Fruit fly (Drosophila melanogaster) whole organism, embryonic: ENCODE data around the gene JMJD4.

ENCODE experiments used
- Atf-2 ChIP-seq: fragments of 200-800 bp; sonication (Bioruptor generic); optimal IDR thresholded peaks from 2 replicates; lab custom pipeline; 2016; ENCODE audit warnings: missing biosample characterization, missing genetic modification characterization
- CG10565 ChIP-seq: fragments of 200-800 bp; sonication (Bioruptor generic); optimal IDR thresholded peaks from 3 replicates; lab custom pipeline; 2016; ENCODE audit warnings: missing biosample characterization, mild to moderate bottlenecking, missing genetic modification characterization
- CG11247 ChIP-seq: fragments of 200-800 bp; sonication (Bioruptor generic); IDR thresholded peaks from 2 replicates; pipeline ENCODE4 v1.3.6; 2022; ENCODE audit warnings: missing biosample characterization, missing genetic modification characterization
- CG12391 ChIP-seq: fragments of 200-800 bp; sonication (Bioruptor generic); optimal IDR thresholded peaks from 3 replicates; lab custom pipeline; 2018; ENCODE audit warnings: missing biosample characterization, mild to moderate bottlenecking, missing genetic modification characterization, moderate library complexity
- CG14441 ChIP-seq: fragments of 200-800 bp; sonication (Bioruptor generic); IDR thresholded peaks from 2 replicates; pipeline ENCODE4 v1.3.6; 2022; ENCODE audit warnings: missing biosample characterization, missing genetic modification characterization
- CG1602 ChIP-seq: fragments of 200-800 bp; sonication (Bioruptor generic); optimal IDR thresholded peaks from 3 replicates; lab custom pipeline; 2016; ENCODE audit warnings: missing biosample characterization, missing genetic modification characterization
- CG18476 ChIP-seq: fragments of 200-800 bp; sonication (Bioruptor generic); optimal IDR thresholded peaks from 2 replicates; lab custom pipeline; 2016; ENCODE audit warnings: missing biosample characterization, mild to moderate bottlenecking, missing genetic modification characterization
- CG2889 ChIP-seq: fragments of 200-800 bp; sonication (Bioruptor generic); IDR thresholded peaks from 3 replicates; pipeline ENCODE4 v1.3.6; 2022; ENCODE audit warnings: missing biosample characterization, missing genetic modification characterization
- CG30403 ChIP-seq: fragments of 200-800 bp; sonication (Bioruptor generic); optimal IDR thresholded peaks from 3 replicates; lab custom pipeline; 2016; ENCODE audit warnings: missing biosample characterization, missing genetic modification characterization
- CG31388 ChIP-seq: fragments of 200-800 bp; sonication (Bioruptor generic); optimal IDR thresholded peaks from 2 replicates; lab custom pipeline; 2016; ENCODE audit warnings: missing biosample characterization, missing genetic modification characterization
- CG4360 ChIP-seq: fragments of 200-800 bp; sonication (Bioruptor generic); IDR thresholded peaks from 2 replicates; pipeline ENCODE4 v1.3.6; 2022; ENCODE audit warnings: missing biosample characterization, missing genetic modification characterization
- CG4820 ChIP-seq: fragments of 200-800 bp; sonication (Bioruptor generic); optimal IDR thresholded peaks from 3 replicates; lab custom pipeline; 2016; ENCODE audit warnings: missing biosample characterization, missing genetic modification characterization
- CG6654 ChIP-seq: fragments of 200-800 bp; sonication (Bioruptor generic); optimal IDR thresholded peaks from 2 replicates; lab custom pipeline; 2017; ENCODE audit warnings: missing biosample characterization, mild to moderate bottlenecking, missing genetic modification characterization
- CG6813 ChIP-seq: fragments of 200-800 bp; sonication (Bioruptor generic); optimal IDR thresholded peaks from 2 replicates; lab custom pipeline; 2017; ENCODE audit warnings: missing biosample characterization, missing genetic modification characterization, mild to moderate bottlenecking, moderate library complexity, missing genetic modification reagents
- CG7556 ChIP-seq: fragments of 200-800 bp; sonication (Bioruptor generic); optimal IDR thresholded peaks from 2 replicates; lab custom pipeline; 2017; ENCODE audit warnings: missing biosample characterization, mild to moderate bottlenecking, missing genetic modification characterization
- CG8089 ChIP-seq: fragments of 200-800 bp; sonication (Bioruptor generic); optimal IDR thresholded peaks from 3 replicates; lab custom pipeline; 2016; ENCODE audit warnings: missing biosample characterization, missing genetic modification characterization
- CG8359 ChIP-seq: fragments of 200-800 bp; sonication (Bioruptor generic); optimal IDR thresholded peaks from 2 replicates; lab custom pipeline; 2017; ENCODE audit warnings: missing biosample characterization, mild to moderate bottlenecking, missing genetic modification characterization, borderline replicate concordance
- D ChIP-seq, 2 experiments: fragments of 200-800 bp in 1 of 2; fragments of >200 bp in 1 of 2; sonication (Bioruptor generic) in 1 of 2; optimal IDR thresholded peaks; 2 replicates in 1 of 2; 3 replicates in 1 of 2; lab custom pipeline; 2017; ENCODE audit warnings: mild to moderate bottlenecking in 1 of 2, missing biosample characterization in 1 of 2, missing genetic modification characterization in 1 of 2, missing genetic modification reagents in 1 of 2
- Dek ChIP-seq: fragments of 200-800 bp; sonication (Bioruptor generic); optimal IDR thresholded peaks from 3 replicates; lab custom pipeline; 2019; ENCODE audit warnings: missing biosample characterization, mild to moderate bottlenecking, missing genetic modification characterization, moderate library complexity
- ERR ChIP-seq: fragments of 200-800 bp; sonication (Bioruptor generic); optimal IDR thresholded peaks from 2 replicates; lab custom pipeline; 2016; ENCODE audit warnings: missing biosample characterization, missing genetic modification characterization
- Eip74EF ChIP-seq, 2 experiments: fragments of 200-800 bp in 1 of 2; fragments of >200 bp in 1 of 2; sonication (Bioruptor generic) in 1 of 2; optimal IDR thresholded peaks; 2 replicates each; lab custom pipeline; 2017 to 2019; ENCODE audit warnings: missing biosample characterization in 2 of 2, missing genetic modification characterization in 2 of 2, mild to moderate bottlenecking in 1 of 2, moderate library complexity in 1 of 2
- Elba2 ChIP-seq: fragments of 200-800 bp; sonication (Bioruptor generic); optimal IDR thresholded peaks from 3 replicates; lab custom pipeline; 2016; ENCODE audit warnings: missing biosample characterization, missing genetic modification characterization
- H2.0 ChIP-seq: fragments of 200-800 bp; sonication (Bioruptor generic); IDR thresholded peaks from 2 replicates; pipeline ENCODE4 v1.3.6; 2022; ENCODE audit warnings: missing biosample characterization, missing genetic modification characterization
- Hey ChIP-seq: fragments of 200-800 bp; sonication (Bioruptor generic); optimal IDR thresholded peaks from 3 replicates; lab custom pipeline; 2018; ENCODE audit warnings: missing biosample characterization, mild to moderate bottlenecking, missing genetic modification characterization
- Hr3 ChIP-seq: fragments of 200-800 bp; sonication (Bioruptor generic); optimal IDR thresholded peaks from 3 replicates; lab custom pipeline; 2016; ENCODE audit warnings: missing biosample characterization, missing genetic modification characterization
- Kr ChIP-seq: fragments of 200-800 bp; sonication (Bioruptor generic); optimal IDR thresholded peaks from 2 replicates; lab custom pipeline; 2017; ENCODE audit warnings: missing biosample characterization, mild to moderate bottlenecking, missing genetic modification characterization
- Mad ChIP-seq: fragments of 200-800 bp; sonication (Bioruptor generic); optimal IDR thresholded peaks from 2 replicates; lab custom pipeline; 2016; ENCODE audit warnings: missing biosample characterization, missing genetic modification characterization
- NfI ChIP-seq: fragments of 200-800 bp; sonication (Bioruptor generic); optimal IDR thresholded peaks from 3 replicates; lab custom pipeline; 2018; ENCODE audit warnings: missing biosample characterization, mild to moderate bottlenecking, missing genetic modification characterization, moderate library complexity
- Ravus ChIP-seq: fragments of 200-800 bp; sonication (Bioruptor generic); IDR thresholded peaks from 2 replicates; pipeline ENCODE4 v1.3.6; 2022; ENCODE audit warnings: missing biosample characterization, missing genetic modification characterization
- Sry-δ ChIP-seq: fragments of 200-800 bp; sonication (Bioruptor generic); optimal IDR thresholded peaks from 2 replicates; lab custom pipeline; 2016; ENCODE audit warnings: missing biosample characterization, missing genetic modification characterization
- ara ChIP-seq: fragments of 200-800 bp; sonication (Bioruptor generic); IDR thresholded peaks from 2 replicates; pipeline ENCODE4 v1.3.6; 2022; ENCODE audit warnings: missing biosample characterization, missing genetic modification characterization
- ase ChIP-seq: fragments of 200-800 bp; sonication (Bioruptor generic); IDR thresholded peaks from 3 replicates; pipeline ENCODE4 v1.3.6; 2022; ENCODE audit warnings: missing biosample characterization, missing genetic modification characterization
- bigmax ChIP-seq: fragments of 200-800 bp; sonication (Bioruptor generic); optimal IDR thresholded peaks from 2 replicates; lab custom pipeline; 2018; ENCODE audit warnings: missing biosample characterization, mild to moderate bottlenecking, missing genetic modification characterization
- cg ChIP-seq: fragments of 200-800 bp; sonication (Bioruptor generic); optimal IDR thresholded peaks from 3 replicates; lab custom pipeline; 2019; ENCODE audit warnings: missing biosample characterization, mild to moderate bottlenecking, missing genetic modification characterization, moderate library complexity
- eve ChIP-seq, 2 experiments: fragments of >200 bp; optimal IDR thresholded peaks; 2 replicates each; lab custom pipeline; 2017; ENCODE audit warnings: missing biosample characterization in 2 of 2, missing genetic modification characterization in 2 of 2
- eyg ChIP-seq: fragments of 200-800 bp; sonication (Bioruptor generic); optimal IDR thresholded peaks from 3 replicates; lab custom pipeline; 2016; ENCODE audit warnings: missing biosample characterization, missing genetic modification characterization
- fd102C ChIP-seq: fragments of 200-800 bp; sonication (Bioruptor generic); optimal IDR thresholded peaks from 2 replicates; lab custom pipeline; 2018; ENCODE audit warnings: missing biosample characterization, mild to moderate bottlenecking, missing genetic modification characterization, moderate library complexity
- gro ChIP-seq: fragments of 200-800 bp; sonication (Bioruptor generic); optimal IDR thresholded peaks from 2 replicates; lab custom pipeline; 2016; ENCODE audit warnings: missing biosample characterization, missing genetic modification characterization
- jumu ChIP-seq: fragments of 200-800 bp; sonication (Bioruptor generic); optimal IDR thresholded peaks from 3 replicates; lab custom pipeline; 2016; ENCODE audit warnings: missing biosample characterization, missing genetic modification characterization
- kni ChIP-seq: fragments of 200-800 bp; sonication (Bioruptor generic); optimal IDR thresholded peaks from 3 replicates; lab custom pipeline; 2017; ENCODE audit warnings: mild to moderate bottlenecking, missing biosample characterization, missing genetic modification reagents, missing genetic modification characterization
- odd ChIP-seq: fragments of 200-800 bp; sonication (Bioruptor generic); optimal IDR thresholded peaks from 2 replicates; lab custom pipeline; 2017; ENCODE audit warnings: missing biosample characterization, mild to moderate bottlenecking, missing genetic modification characterization
- peb ChIP-seq: fragments of 200-800 bp; sonication (Bioruptor generic); IDR thresholded peaks from 2 replicates; pipeline ENCODE4 v1.3.6; 2022; ENCODE audit warnings: missing biosample characterization, missing genetic modification characterization
- sc ChIP-seq, 3 experiments: fragments of >200 bp in 2 of 3; fragments of 200-800 bp in 1 of 3; sonication (Bioruptor generic) in 1 of 3; optimal IDR thresholded peaks; 2 replicates in 2 of 3; 3 replicates in 1 of 3; lab custom pipeline; 2017; ENCODE audit warnings: mild to moderate bottlenecking in 1 of 3, missing biosample characterization in 1 of 3, missing genetic modification characterization in 1 of 3, missing genetic modification reagents in 1 of 3
- seq ChIP-seq: fragments of 200-800 bp; sonication (Bioruptor generic); IDR thresholded peaks from 2 replicates; pipeline ENCODE4 v1.3.6; 2022; ENCODE audit warnings: missing biosample characterization, missing genetic modification characterization
- sna ChIP-seq: fragments of 200-800 bp; sonication (Bioruptor generic); IDR thresholded peaks from 2 replicates; pipeline ENCODE4 v1.3.6; 2022; ENCODE audit warnings: missing biosample characterization, missing genetic modification characterization; ENCODE audit not compliant: partially characterized antibody
- stwl ChIP-seq: fragments of 200-800 bp; sonication (Bioruptor generic); optimal IDR thresholded peaks from 3 replicates; lab custom pipeline; 2018; ENCODE audit warnings: missing biosample characterization, mild to moderate bottlenecking, missing genetic modification characterization, moderate library complexity
- tin ChIP-seq: fragments of 200-800 bp; sonication (Bioruptor generic); optimal IDR thresholded peaks from 3 replicates; lab custom pipeline; 2016; ENCODE audit warnings: missing biosample characterization, missing genetic modification characterization
- trem ChIP-seq: fragments of 200-800 bp; optimal IDR thresholded peaks from 3 replicates; lab custom pipeline; 2019; ENCODE audit warnings: missing biosample characterization, mild to moderate bottlenecking, missing genetic modification characterization, moderate library complexity
- trh ChIP-seq: fragments of 200-800 bp; sonication (Bioruptor generic); optimal IDR thresholded peaks from 2 replicates; lab custom pipeline; 2016; ENCODE audit warnings: missing biosample characterization, missing genetic modification characterization

Gene JMJD4

DNA sequence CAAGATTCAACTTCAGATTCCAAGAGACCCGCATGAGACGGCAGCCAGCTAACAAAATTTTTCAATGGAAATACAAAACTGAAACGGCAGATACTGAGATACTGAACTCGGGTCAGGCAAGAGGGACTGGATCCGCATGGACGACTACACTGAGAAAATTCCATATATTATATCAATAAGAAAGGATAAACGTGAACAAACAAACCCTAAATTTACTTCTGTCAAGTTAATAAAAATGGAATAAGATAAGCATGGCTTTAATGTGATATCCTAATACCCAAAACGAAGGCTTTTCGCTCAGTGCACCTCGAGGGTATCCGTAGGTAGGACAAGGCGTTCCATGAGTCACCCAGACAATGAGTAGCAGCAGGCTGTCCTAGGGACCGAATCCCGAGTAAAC is 13.8 kb downstream of the JMJD4 start (continued):
- TF ChIP-seq bigmax (GFP tag; lab: Kevin White, UChicago) (no peak), Atf-2 (GFP tag; lab: Kevin White, UChicago) (peak; percentile 80), peb (GFP tag; lab: Robert Waterston, UW) (peak; percentile 82), Mad (GFP tag; lab: Kevin White, UChicago) (peak; percentile 90), Ravus (peak; percentile 21; the same call in 1 of the 2 replicates), jumu (GFP tag; lab: Kevin White, UChicago) (peak; percentile 88), tin (GFP tag; lab: Kevin White, UChicago) (peak; percentile 94), CG2889 (GFP tag; lab: Robert Waterston, UW) (peak; percentile 71; the same call in 2 of the 3 replicates), D (optimal IDR thresholded peaks at IDR 0.05; lab: Kevin White, UChicago) (no peak), D (GFP tag; optimal IDR thresholded peaks at IDR 0.05; lab: Kevin White, UChicago) (peak; percentile 91), gro (GFP tag; lab: Kevin White, UChicago) (peak; percentile 44), kni (GFP tag; lab: Kevin White, UChicago) (no peak), Dek (tag; lab: Kevin White, UChicago) (peak; percentile 62), CG4360 (GFP tag; lab: Robert Waterston, UW) (peak; percentile 62; the same call in 1 of the 2 replicates), CG30403 (GFP tag; lab: Kevin White, UChicago) (peak; percentile 87), CG1602 (peak; percentile 89), NfI (peak; percentile 65), ara (GFP tag; lab: Robert Waterston, UW) (peak; percentile 97), CG12391 (tag; lab: Kevin White, UChicago) (peak; percentile 91), CG8089 (GFP tag; lab: Kevin White, UChicago) (peak; percentile 84), Sry-δ (GFP tag; lab: Kevin White, UChicago) (peak; percentile 50), CG6654 (GFP tag; lab: Kevin White, UChicago) (peak; percentile 57), CG10565 (GFP tag; lab: Kevin White, UChicago) (peak; percentile 68), CG7556 (peak; percentile 83), Hr3 (GFP tag; lab: Kevin White, UChicago) (peak; percentile 81), eyg (GFP tag; lab: Kevin White, UChicago) (no peak), CG14441 (GFP tag; lab: Robert Waterston, UW) (peak; percentile 75), Hey (tag; lab: Kevin White, UChicago) (no peak), CG11247 (GFP tag; lab: Robert Waterston, UW) (peak; percentile 73), ERR (GFP tag; lab: Kevin White, UChicago) (peak; percentile 60), fd102C (peak; percentile 98), CG4820 (GFP tag; lab: Kevin White, UChicago) (peak; percentile 87), trem (tag; lab: Kevin White, UChicago) (peak; percentile 84), CG8359 (peak; percentile 71), trh (GFP tag; lab: Kevin White, UChicago) (peak; percentile 64), Kr (GFP tag; lab: Kevin White, UChicago) (peak; percentile 86), CG18476 (GFP tag; lab: Kevin White, UChicago) (peak; percentile 78), cg (GFP tag; lab: Kevin White, UChicago) (no peak), H2.0 (peak; percentile 85), sc (optimal IDR thresholded peaks at IDR 0.05; lab: Kevin White, UChicago) (no peak), sc (GFP tag; optimal IDR thresholded peaks at IDR 0.05; lab: Kevin White, UChicago) (peak; percentile 70), Elba2 (peak; percentile 76), seq (peak; percentile 76), CG6813 (GFP tag; lab: Kevin White, UChicago) (peak; percentile 84), stwl (tag; lab: Kevin White, UChicago) (peak; percentile 71), sna (GFP tag; lab: Robert Waterston, UW) (no peak), CG31388 (peak; percentile 67), odd (GFP tag; lab: Kevin White, UChicago) (peak; percentile 65), eve (GFP tag; optimal IDR thresholded peaks at IDR 0.05; lab: Kevin White, UChicago) (peak in 1 of 2 experiments; percentile 82), Eip74EF (GFP tag; optimal IDR thresholded peaks at IDR 0.05; lab: Kevin White, UChicago) (peak in 1 of 2 experiments; percentile 49), ase (GFP tag; lab: Robert Waterston, UW) (peak; percentile 25; the same call in 1 of the 3 replicates)
